Fruit fly (Drosophila melanogaster) whole organism, embryonic: ENCODE results near the gene CG9795.

Source experiments
- Bgb ChIP-seq: fragments of 200-800 bp; sonication (Bioruptor generic); IDR thresholded peaks from 2 replicates; pipeline ENCODE4 v1.3.6; 2022; ENCODE audit warnings: missing biosample characterization, missing genetic modification characterization; ENCODE audit not compliant: partially characterized antibody
- CG10267 ChIP-seq: fragments of 200-800 bp; sonication (Bioruptor generic); optimal IDR thresholded peaks from 2 replicates; lab custom pipeline; 2018; ENCODE audit warnings: missing biosample characterization, mild to moderate bottlenecking, missing genetic modification characterization, moderate library complexity
- CG10462 ChIP-seq: fragments of 200-800 bp; sonication (Bioruptor generic); optimal IDR thresholded peaks from 2 replicates; lab custom pipeline; 2016; ENCODE audit warnings: missing biosample characterization, missing genetic modification characterization
- CG10543 ChIP-seq: fragments of 200-800 bp; sonication (Bioruptor generic); optimal IDR thresholded peaks from 3 replicates; lab custom pipeline; 2017; ENCODE audit warnings: missing biosample characterization, mild to moderate bottlenecking, missing genetic modification characterization, moderate library complexity
- CG11247 ChIP-seq: fragments of 200-800 bp; sonication (Bioruptor generic); IDR thresholded peaks from 2 replicates; pipeline ENCODE4 v1.3.6; 2022; ENCODE audit warnings: missing biosample characterization, missing genetic modification characterization
- CG12659 ChIP-seq: fragments of 200-800 bp; sonication (Bioruptor generic); optimal IDR thresholded peaks from 3 replicates; lab custom pipeline; 2017; ENCODE audit warnings: mild to moderate bottlenecking, missing biosample characterization, missing genetic modification reagents, missing genetic modification characterization
- CG12744 ChIP-seq: fragments of 200-800 bp; sonication (Bioruptor generic); optimal IDR thresholded peaks from 2 replicates; lab custom pipeline; 2016; ENCODE audit warnings: missing biosample characterization, missing genetic modification characterization
- CG15696 ChIP-seq: fragments of 200-800 bp; sonication (Bioruptor generic); optimal IDR thresholded peaks from 2 replicates; lab custom pipeline; 2019; ENCODE audit warnings: missing biosample characterization, mild to moderate bottlenecking, missing genetic modification characterization, moderate library complexity
- CG17912 ChIP-seq: fragments of 200-800 bp; sonication (Bioruptor generic); optimal IDR thresholded peaks from 2 replicates; lab custom pipeline; 2018; ENCODE audit warnings: missing biosample characterization, mild to moderate bottlenecking, missing genetic modification characterization
- CG18262 ChIP-seq: fragments of 200-800 bp; optimal IDR thresholded peaks from 3 replicates; lab custom pipeline; 2019; ENCODE audit warnings: missing biosample characterization, mild to moderate bottlenecking, missing genetic modification characterization, moderate library complexity
- CG2129 ChIP-seq: fragments of 200-800 bp; sonication (Bioruptor generic); IDR thresholded peaks from 2 replicates; pipeline ENCODE4 v1.3.6; 2022; ENCODE audit warnings: missing biosample characterization, missing genetic modification characterization; ENCODE audit not compliant: partially characterized antibody
- CG2202 ChIP-seq: fragments of 200-800 bp; sonication (Bioruptor generic); optimal IDR thresholded peaks from 2 replicates; lab custom pipeline; 2018; ENCODE audit warnings: missing biosample characterization, mild to moderate bottlenecking, missing genetic modification characterization
- CG3065 ChIP-seq: fragments of 200-800 bp; sonication (Bioruptor generic); optimal IDR thresholded peaks from 2 replicates; lab custom pipeline; 2016; ENCODE audit warnings: missing biosample characterization, missing genetic modification characterization
- CG3847 ChIP-seq: fragments of 200-800 bp; sonication (Bioruptor generic); IDR thresholded peaks from 2 replicates; pipeline ENCODE4 v1.3.6; 2022; ENCODE audit warnings: missing biosample characterization, missing genetic modification characterization
- CG42726 ChIP-seq: fragments of 200-800 bp; sonication (Bioruptor generic); IDR thresholded peaks from 2 replicates; pipeline ENCODE4 v1.3.6; 2022; ENCODE audit warnings: missing biosample characterization, missing genetic modification characterization; ENCODE audit not compliant: partially characterized antibody
- CG4730 ChIP-seq: fragments of 200-800 bp; sonication (Bioruptor generic); IDR thresholded peaks from 2 replicates; pipeline ENCODE4 v1.3.6; 2022; ENCODE audit warnings: missing biosample characterization, missing genetic modification characterization
- CG6765 ChIP-seq: fragments of 200-800 bp; sonication (Bioruptor generic); optimal IDR thresholded peaks from 3 replicates; lab custom pipeline; 2017; ENCODE audit warnings: missing biosample characterization, mild to moderate bottlenecking, missing genetic modification characterization
- CG7372 ChIP-seq: fragments of 200-800 bp; sonication (Bioruptor generic); IDR thresholded peaks from 2 replicates; pipeline ENCODE4 v1.3.6; 2022; ENCODE audit warnings: missing biosample characterization, missing genetic modification characterization
- CG7987 ChIP-seq: fragments of 200-800 bp; sonication (Bioruptor generic); optimal IDR thresholded peaks from 2 replicates; lab custom pipeline; 2018; ENCODE audit warnings: missing biosample characterization, mild to moderate bottlenecking, missing genetic modification characterization, moderate library complexity
- CG8290 ChIP-seq, 3 experiments: fragments of 200-800 bp; sonication (Bioruptor generic); optimal IDR thresholded peaks; 2 replicates each; lab custom pipeline; 2016 to 2019; ENCODE audit warnings: missing biosample characterization in 3 of 3, missing genetic modification characterization in 3 of 3, mild to moderate bottlenecking in 2 of 3, moderate library complexity in 1 of 3
- CrebB ChIP-seq: fragments of 200-800 bp; sonication (Bioruptor generic); optimal IDR thresholded peaks from 3 replicates; lab custom pipeline; 2018; ENCODE audit warnings: missing biosample characterization, mild to moderate bottlenecking, missing genetic modification characterization
- HLH4C ChIP-seq: fragments of 200-800 bp; sonication (Bioruptor generic); IDR thresholded peaks from 3 replicates; pipeline ENCODE4 v1.3.6; 2022; ENCODE audit warnings: missing biosample characterization, missing genetic modification characterization; ENCODE audit not compliant: partially characterized antibody
- Hand ChIP-seq: fragments of 200-800 bp; sonication (Bioruptor generic); optimal IDR thresholded peaks from 2 replicates; lab custom pipeline; 2017; ENCODE audit warnings: mild to moderate bottlenecking, missing biosample characterization, missing genetic modification reagents, missing genetic modification characterization
- Lhr ChIP-seq: fragments of 200-800 bp; sonication (Bioruptor generic); optimal IDR thresholded peaks from 3 replicates; lab custom pipeline; 2017; ENCODE audit warnings: mild to moderate bottlenecking, missing biosample characterization, missing genetic modification reagents, missing genetic modification characterization
- Neu2 ChIP-seq: fragments of 200-800 bp; sonication (Bioruptor generic); optimal IDR thresholded peaks from 3 replicates; lab custom pipeline; 2016; ENCODE audit warnings: missing biosample characterization, missing genetic modification characterization, borderline replicate concordance
- Oli ChIP-seq: fragments of 200-800 bp; sonication (Bioruptor generic); optimal IDR thresholded peaks from 2 replicates; lab custom pipeline; 2018; ENCODE audit warnings: missing biosample characterization, mild to moderate bottlenecking, missing genetic modification characterization, moderate library complexity
- Opbp ChIP-seq: fragments of 200-800 bp; sonication (Bioruptor generic); IDR thresholded peaks from 3 replicates; pipeline ENCODE4 v1.3.6; 2022; ENCODE audit warnings: missing biosample characterization, missing genetic modification characterization; ENCODE audit not compliant: partially characterized antibody
- Sry-β ChIP-seq: fragments of 200-800 bp; sonication (Bioruptor generic); optimal IDR thresholded peaks from 2 replicates; lab custom pipeline; 2018; ENCODE audit warnings: missing biosample characterization, mild to moderate bottlenecking, missing genetic modification characterization, moderate library complexity
- Sry-δ ChIP-seq: fragments of 200-800 bp; sonication (Bioruptor generic); optimal IDR thresholded peaks from 2 replicates; lab custom pipeline; 2016; ENCODE audit warnings: missing biosample characterization, missing genetic modification characterization
- YL-1 ChIP-seq: fragments of 200-800 bp; sonication (Bioruptor generic); optimal IDR thresholded peaks from 3 replicates; lab custom pipeline; 2017; ENCODE audit warnings: missing biosample characterization, mild to moderate bottlenecking, missing genetic modification characterization
- abd-A ChIP-seq: fragments of 200-800 bp; sonication (Bioruptor generic); optimal IDR thresholded peaks from 3 replicates; lab custom pipeline; 2019; ENCODE audit warnings: missing biosample characterization, mild to moderate bottlenecking, missing genetic modification characterization, moderate library complexity
- bsh ChIP-seq, 2 experiments: fragments of 200-800 bp; sonication (Bioruptor generic); optimal IDR thresholded peaks; 2 replicates each; lab custom pipeline; 2017 to 2018; ENCODE audit warnings: mild to moderate bottlenecking in 2 of 2, missing biosample characterization in 2 of 2, missing genetic modification characterization in 2 of 2, moderate library complexity in 1 of 2
- ci ChIP-seq: fragments of 200-800 bp; sonication (Bioruptor generic); IDR thresholded peaks from 3 replicates; pipeline ENCODE4 v1.3.6; 2022; ENCODE audit warnings: missing biosample characterization, missing genetic modification characterization
- danr ChIP-seq: fragments of 200-800 bp; sonication (Bioruptor generic); IDR thresholded peaks from 2 replicates; pipeline ENCODE4 v1.3.6; 2022; ENCODE audit warnings: missing biosample characterization, missing genetic modification characterization
- dmrt11E ChIP-seq: fragments of 200-800 bp; sonication (Bioruptor generic); optimal IDR thresholded peaks from 3 replicates; lab custom pipeline; 2018; ENCODE audit warnings: missing biosample characterization, mild to moderate bottlenecking, missing genetic modification characterization, moderate library complexity
- dysf ChIP-seq: fragments of 200-800 bp; sonication (Bioruptor generic); IDR thresholded peaks from 3 replicates; pipeline ENCODE4 v1.3.6; 2022; ENCODE audit warnings: missing biosample characterization, missing genetic modification characterization
- fu2 ChIP-seq: fragments of 200-800 bp; sonication (Bioruptor generic); optimal IDR thresholded peaks from 2 replicates; lab custom pipeline; 2016; ENCODE audit warnings: missing biosample characterization, missing genetic modification characterization
- gro ChIP-seq: fragments of 200-800 bp; sonication (Bioruptor generic); optimal IDR thresholded peaks from 2 replicates; lab custom pipeline; 2016; ENCODE audit warnings: missing biosample characterization, missing genetic modification characterization
- gsb ChIP-seq: fragments of 200-800 bp; sonication (Bioruptor generic); IDR thresholded peaks from 2 replicates; pipeline ENCODE4 v1.3.6; 2022; ENCODE audit warnings: missing biosample characterization, missing genetic modification characterization
- hkb ChIP-seq, 2 experiments: fragments of 200-800 bp in 1 of 2; fragments of >200 bp in 1 of 2; sonication (Bioruptor generic) in 1 of 2; IDR thresholded peaks in 1 of 2; optimal IDR thresholded peaks in 1 of 2; 2 replicates each; pipeline versions ENCODE4 v1.3.6 to Lab custom; 2017 to 2022; ENCODE audit warnings: missing biosample characterization in 1 of 2, missing genetic modification characterization in 1 of 2
- klu ChIP-seq: fragments of 200-800 bp; sonication (Bioruptor generic); IDR thresholded peaks from 2 replicates; pipeline ENCODE4 v1.3.6; 2022; ENCODE audit warnings: missing biosample characterization, missing genetic modification characterization
- knrl ChIP-seq: fragments of 200-800 bp; sonication (Bioruptor generic); IDR thresholded peaks from 3 replicates; pipeline ENCODE4 v1.3.6; 2022; ENCODE audit warnings: missing biosample characterization, missing genetic modification characterization; ENCODE audit not compliant: partially characterized antibody
- lbe ChIP-seq: fragments of 200-800 bp; sonication (Bioruptor generic); optimal IDR thresholded peaks from 2 replicates; lab custom pipeline; 2016; ENCODE audit warnings: missing biosample characterization, mild to moderate bottlenecking, missing genetic modification characterization
- oc ChIP-seq: fragments of 200-800 bp; sonication (Bioruptor generic); optimal IDR thresholded peaks from 2 replicates; lab custom pipeline; 2018; ENCODE audit warnings: missing biosample characterization, mild to moderate bottlenecking, missing genetic modification characterization, moderate library complexity
- pita ChIP-seq: fragments of 200-800 bp; sonication (Bioruptor generic); optimal IDR thresholded peaks from 2 replicates; lab custom pipeline; 2017; ENCODE audit warnings: missing biosample characterization, mild to moderate bottlenecking, missing genetic modification characterization
- psq ChIP-seq: fragments of 200-800 bp; sonication (Bioruptor generic); optimal IDR thresholded peaks from 2 replicates; lab custom pipeline; 2017; ENCODE audit warnings: missing biosample characterization, missing genetic modification characterization
- unpg ChIP-seq: fragments of 200-800 bp; sonication (Bioruptor generic); optimal IDR thresholded peaks from 3 replicates; lab custom pipeline; 2018; ENCODE audit warnings: missing biosample characterization, mild to moderate bottlenecking, missing genetic modification characterization, moderate library complexity
- z ChIP-seq: fragments of 200-800 bp; sonication (Bioruptor generic); IDR thresholded peaks from 3 replicates; pipeline ENCODE4 v1.3.6; 2022; ENCODE audit warnings: missing biosample characterization, missing genetic modification characterization

The CG9795 gene

DNA sequence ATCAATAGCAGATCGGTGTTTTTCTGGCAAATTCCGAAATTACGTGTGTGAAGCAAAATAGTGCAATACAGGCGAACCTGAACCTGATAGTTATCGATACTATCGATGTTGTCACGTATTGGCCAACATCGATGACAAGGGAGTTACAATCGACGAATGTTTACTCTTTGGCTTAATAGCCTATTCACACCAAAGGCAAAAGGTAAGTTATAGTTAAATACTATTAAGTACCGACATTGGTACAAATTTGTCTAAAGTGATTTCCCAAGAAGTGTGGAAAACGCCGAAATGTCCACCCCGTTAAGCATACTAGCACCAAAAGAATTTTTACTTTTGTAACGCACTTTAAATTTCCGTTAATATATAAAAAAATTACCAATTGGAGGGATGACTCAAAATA, 14.5 kb downstream of the CG9795 start, which contains the start of gene CG9776 (continued):
- TF ChIP-seq CG12744 (GFP tag; lab: Kevin White, UChicago) (peak; percentile 50), hkb (optimal IDR thresholded peaks at IDR 0.05; lab: Kevin White, UChicago) (peak; percentile 30), hkb (GFP tag; IDR thresholded peaks at IDR 0.05; lab: Robert Waterston, UW) (peak; percentile 84), CG15696 (peak; percentile 53), CG18262 (tag; lab: Kevin White, UChicago) (no peak), pita (GFP tag; lab: Kevin White, UChicago) (no peak), CG4730 (GFP tag; lab: Robert Waterston, UW) (no peak), Bgb (GFP tag; lab: Robert Waterston, UW) (peak; percentile 99), ci (GFP tag; lab: Robert Waterston, UW) (peak; percentile 72), CG12659 (GFP tag; lab: Kevin White, UChicago) (peak; percentile 82), CG2129 (GFP tag; lab: Robert Waterston, UW) (peak; percentile 91), dysf (peak; percentile 74), klu (GFP tag; lab: Robert Waterston, UW) (no peak; the same call in 1 of the 2 replicates), CG2202 (no peak), lbe (peak; percentile 23), Oli (no peak), CG42726 (peak; percentile 97), Opbp (GFP tag; lab: Robert Waterston, UW) (peak; percentile 98), abd-A (tag; lab: Kevin White, UChicago) (no peak), Lhr (GFP tag; lab: Kevin White, UChicago) (peak; percentile 94), CG3847 (GFP tag; lab: Robert Waterston, UW) (peak; percentile 42; the same call in 1 of the 2 replicates), CG7372 (GFP tag; lab: Robert Waterston, UW) (peak; percentile 32; the same call in 1 of the 2 replicates), Neu2 (GFP tag; lab: Kevin White, UChicago) (peak; percentile 70), CG10543 (GFP tag; lab: Kevin White, UChicago) (no peak), danr (no peak), CrebB (peak; percentile 29), CG7987 (no peak), YL-1 (peak; percentile 80), CG17912 (GFP tag; lab: Kevin White, UChicago) (peak; percentile 50), HLH4C (GFP tag; lab: Robert Waterston, UW) (peak; percentile 97), gsb (GFP tag; lab: Robert Waterston, UW) (no peak), CG3065 (GFP tag; lab: Kevin White, UChicago) (peak; percentile 39), CG11247 (GFP tag; lab: Robert Waterston, UW) (peak; percentile 23; the same call in 1 of the 2 replicates), z (GFP tag; lab: Robert Waterston, UW) (no peak), CG6765 (no peak), Sry-δ (GFP tag; lab: Kevin White, UChicago) (peak; percentile 89), Hand (GFP tag; lab: Kevin White, UChicago) (no peak), oc (tag; lab: Kevin White, UChicago) (no peak), unpg (GFP tag; lab: Kevin White, UChicago) (no peak), gro (peak; percentile 67), dmrt11E (peak; percentile 65), CG8290 (GFP tag; optimal IDR thresholded peaks at IDR 0.05; lab: Kevin White, UChicago) (peak; percentile 84), CG8290 (tag; optimal IDR thresholded peaks at IDR 0.05; lab: Kevin White, UChicago) (peak; percentile 67 to 93), Sry-β (GFP tag; lab: Kevin White, UChicago) (peak; percentile 24), CG10462 (GFP tag; lab: Kevin White, UChicago) (peak; percentile 8), knrl (GFP tag; lab: Robert Waterston, UW) (peak; percentile 98), bsh (GFP tag; optimal IDR thresholded peaks at IDR 0.05; lab: Kevin White, UChicago) (no peak), CG10267 (tag; lab: Kevin White, UChicago) (peak; percentile 75), fu2 (peak; percentile 52), psq (GFP tag; lab: Kevin White, UChicago) (peak; percentile 20)
